Fruit fly (Drosophila melanogaster) whole organism, prepupa: Measurements from ENCODE around the gene eIF3l.

Experiments
- Blimp-1 ChIP-seq: fragments of 200-800 bp; sonication (Bioruptor generic); optimal IDR thresholded peaks from 3 replicates; lab custom pipeline; 2017; ENCODE audit warnings: missing biosample characterization, missing genetic modification characterization, mild to moderate bottlenecking, moderate library complexity, missing genetic modification reagents
- CG10631 ChIP-seq: fragments of 200-800 bp; sonication (Bioruptor generic); optimal IDR thresholded peaks from 2 replicates; lab custom pipeline; 2016; ENCODE audit warnings: missing biosample characterization, missing genetic modification characterization
- CG10669 ChIP-seq: fragments of 200-800 bp; sonication (Bioruptor generic); optimal IDR thresholded peaks from 3 replicates; lab custom pipeline; 2018; ENCODE audit warnings: missing biosample characterization, mild to moderate bottlenecking, missing genetic modification characterization, moderate library complexity
- CG11294 ChIP-seq: fragments of 200-800 bp; sonication (Bioruptor generic); IDR thresholded peaks from 2 replicates; pipeline ENCODE4 v1.3.6; 2022; ENCODE audit warnings: missing biosample characterization, missing genetic modification characterization
- CG11762 ChIP-seq: fragments of 200-800 bp; sonication (Bioruptor generic); optimal IDR thresholded peaks from 3 replicates; lab custom pipeline; 2016; ENCODE audit warnings: missing biosample characterization, missing genetic modification characterization; ENCODE audit not compliant: insufficient read depth
- CG15336 ChIP-seq: fragments of 200-800 bp; sonication (Bioruptor generic); IDR thresholded peaks from 2 replicates; pipeline ENCODE4 v1.3.6; 2022; ENCODE audit warnings: missing biosample characterization, missing genetic modification characterization
- CG1621 ChIP-seq: fragments of 200-800 bp; sonication (Bioruptor generic); optimal IDR thresholded peaks from 3 replicates; lab custom pipeline; 2018; ENCODE audit warnings: missing biosample characterization, mild to moderate bottlenecking, missing genetic modification characterization
- CG16779 ChIP-seq: fragments of 200-800 bp; sonication (Bioruptor generic); optimal IDR thresholded peaks from 3 replicates; lab custom pipeline; 2017; ENCODE audit warnings: missing biosample characterization, mild to moderate bottlenecking, missing genetic modification characterization
- CG3032 ChIP-seq: fragments of 200-800 bp; optimal IDR thresholded peaks from 2 replicates; lab custom pipeline; 2019; ENCODE audit warnings: missing biosample characterization, mild to moderate bottlenecking, missing genetic modification characterization, moderate library complexity
- CG32006 ChIP-seq: fragments of 200-800 bp; sonication (Bioruptor generic); optimal IDR thresholded peaks from 3 replicates; lab custom pipeline; 2017; ENCODE audit warnings: missing biosample characterization, mild to moderate bottlenecking, missing genetic modification characterization
- CG34406 ChIP-seq: fragments of 200-800 bp; sonication (Bioruptor generic); optimal IDR thresholded peaks from 3 replicates; lab custom pipeline; 2016; ENCODE audit warnings: missing biosample characterization, missing genetic modification characterization
- CG3919 ChIP-seq: fragments of 200-800 bp; sonication (Bioruptor generic); optimal IDR thresholded peaks from 3 replicates; lab custom pipeline; 2016; ENCODE audit warnings: missing biosample characterization, missing genetic modification characterization
- CG4318 ChIP-seq: fragments of 200-800 bp; sonication (Bioruptor generic); optimal IDR thresholded peaks from 3 replicates; lab custom pipeline; 2017; ENCODE audit warnings: missing biosample characterization, mild to moderate bottlenecking, missing genetic modification characterization
- CG6163 ChIP-seq: fragments of 200-800 bp; sonication (Bioruptor generic); IDR thresholded peaks from 3 replicates; pipeline ENCODE4 v1.3.6; 2022; ENCODE audit warnings: missing biosample characterization, missing genetic modification characterization
- CG6276 ChIP-seq: fragments of 200-800 bp; sonication (Bioruptor generic); optimal IDR thresholded peaks from 2 replicates; lab custom pipeline; 2017; ENCODE audit warnings: missing biosample characterization, mild to moderate bottlenecking, missing genetic modification characterization
- CG6792 ChIP-seq: fragments of 200-800 bp; sonication (Bioruptor generic); optimal IDR thresholded peaks from 3 replicates; lab custom pipeline; 2016; ENCODE audit warnings: missing biosample characterization, missing genetic modification characterization
- CG6854 ChIP-seq: fragments of 200-800 bp; sonication (Bioruptor generic); optimal IDR thresholded peaks from 2 replicates; lab custom pipeline; 2017; ENCODE audit warnings: missing biosample characterization, mild to moderate bottlenecking, missing genetic modification characterization
- CG7368 ChIP-seq: fragments of 200-800 bp; sonication (Bioruptor generic); optimal IDR thresholded peaks from 3 replicates; lab custom pipeline; 2016; ENCODE audit warnings: missing biosample characterization, missing genetic modification characterization
- CG8119 ChIP-seq: fragments of 200-800 bp; sonication (Bioruptor generic); IDR thresholded peaks from 3 replicates; pipeline ENCODE4 v1.3.6; 2022; ENCODE audit warnings: missing biosample characterization, missing genetic modification characterization
- CG8319 ChIP-seq: fragments of 200-800 bp; sonication (Bioruptor generic); optimal IDR thresholded peaks from 3 replicates; lab custom pipeline; 2016; ENCODE audit warnings: missing biosample characterization, missing genetic modification characterization
- CG8632 ChIP-seq: fragments of 200-800 bp; sonication (Bioruptor generic); optimal IDR thresholded peaks from 3 replicates; lab custom pipeline; 2016; ENCODE audit warnings: missing biosample characterization, missing genetic modification characterization
- CG9139 ChIP-seq: fragments of 200-800 bp; sonication (Bioruptor generic); optimal IDR thresholded peaks from 3 replicates; lab custom pipeline; 2017; ENCODE audit warnings: missing biosample characterization, mild to moderate bottlenecking, missing genetic modification characterization
- Eip75B ChIP-seq: fragments of 200-800 bp; sonication (Bioruptor generic); optimal IDR thresholded peaks from 3 replicates; lab custom pipeline; 2016; ENCODE audit warnings: missing biosample characterization, missing genetic modification characterization
- Eip78C ChIP-seq: fragments of 200-800 bp; sonication (Bioruptor generic); peaks from one replicate; lab custom pipeline; 2016; ENCODE audit warnings: missing biosample characterization, missing genetic modification characterization
- Eip93F ChIP-seq: fragments of 200-800 bp; sonication (Bioruptor generic); optimal IDR thresholded peaks from 2 replicates; lab custom pipeline; 2016; ENCODE audit warnings: missing biosample characterization, mild to moderate bottlenecking, missing genetic modification characterization
- Ets21C ChIP-seq: fragments of 200-800 bp; sonication (Bioruptor generic); optimal IDR thresholded peaks from 3 replicates; lab custom pipeline; 2016; ENCODE audit warnings: missing biosample characterization, missing genetic modification characterization
- Ets96B ChIP-seq: fragments of 200-800 bp; optimal IDR thresholded peaks from 2 replicates; lab custom pipeline; 2019; ENCODE audit warnings: missing biosample characterization, mild to moderate bottlenecking, missing genetic modification characterization, moderate library complexity
- Gug ChIP-seq: fragments of 200-800 bp; sonication (Bioruptor generic); IDR thresholded peaks from 2 replicates; pipeline ENCODE4 v1.3.6; 2022; ENCODE audit warnings: missing biosample characterization, missing genetic modification characterization
- Hr38 ChIP-seq: sonication (Bioruptor generic); optimal IDR thresholded peaks from 2 replicates; lab custom pipeline; 2016; ENCODE audit warnings: missing biosample characterization, missing genetic modification characterization
- Hr4 ChIP-seq: fragments of 200-800 bp; sonication (Bioruptor generic); optimal IDR thresholded peaks from 3 replicates; lab custom pipeline; 2016; ENCODE audit warnings: missing biosample characterization, missing genetic modification characterization
- Lpt ChIP-seq: fragments of 200-800 bp; sonication (Bioruptor generic); optimal IDR thresholded peaks from 3 replicates; lab custom pipeline; 2016; ENCODE audit warnings: missing biosample characterization, missing genetic modification characterization
- Met ChIP-seq: fragments of 200-800 bp; sonication (Bioruptor generic); optimal IDR thresholded peaks from 3 replicates; lab custom pipeline; 2016; ENCODE audit warnings: missing biosample characterization, missing genetic modification characterization
- Smox ChIP-seq: fragments of 200-800 bp; sonication (Bioruptor generic); optimal IDR thresholded peaks from 3 replicates; lab custom pipeline; 2016; ENCODE audit warnings: missing biosample characterization, missing genetic modification characterization
- Sox102F ChIP-seq: fragments of 200-800 bp; sonication (Bioruptor generic); optimal IDR thresholded peaks from 2 replicates; lab custom pipeline; 2016; ENCODE audit warnings: missing biosample characterization, mild to moderate bottlenecking, missing genetic modification characterization
- Sox14 ChIP-seq: fragments of 200-800 bp; sonication (Bioruptor generic); optimal IDR thresholded peaks from 3 replicates; lab custom pipeline; 2016; ENCODE audit warnings: missing biosample characterization, missing genetic modification characterization
- Sox15 ChIP-seq: fragments of 200-800 bp; sonication (Bioruptor generic); optimal IDR thresholded peaks from 3 replicates; lab custom pipeline; 2016; ENCODE audit warnings: missing biosample characterization, missing genetic modification characterization
- acj6 ChIP-seq: fragments of 200-800 bp; sonication (Bioruptor generic); optimal IDR thresholded peaks from 3 replicates; lab custom pipeline; 2016; ENCODE audit warnings: missing biosample characterization, missing genetic modification characterization
- cyc ChIP-seq: fragments of 200-800 bp; sonication (Bioruptor generic); optimal IDR thresholded peaks from 3 replicates; lab custom pipeline; 2016; ENCODE audit warnings: missing biosample characterization, missing genetic modification characterization
- dac ChIP-seq: fragments of 200-800 bp; sonication (Bioruptor generic); optimal IDR thresholded peaks from 2 replicates; lab custom pipeline; 2017; ENCODE audit warnings: missing biosample characterization, mild to moderate bottlenecking, missing genetic modification characterization
- dsx ChIP-seq: fragments of 200-800 bp; optimal IDR thresholded peaks from 3 replicates; lab custom pipeline; 2019; ENCODE audit warnings: missing biosample characterization, mild to moderate bottlenecking, missing genetic modification characterization, moderate library complexity; ENCODE audit not compliant: poor library complexity, severe bottlenecking
- eg ChIP-seq: fragments of 200-800 bp; sonication (Bioruptor generic); IDR thresholded peaks from 3 replicates; pipeline ENCODE4 v1.3.6; 2022; ENCODE audit warnings: missing biosample characterization, missing genetic modification characterization
- esn ChIP-seq: fragments of 200-800 bp; sonication (Bioruptor generic); optimal IDR thresholded peaks from 2 replicates; lab custom pipeline; 2016; ENCODE audit warnings: missing biosample characterization, mild to moderate bottlenecking, missing genetic modification characterization, moderate library complexity
- fd59A ChIP-seq: fragments of 200-800 bp; sonication (Bioruptor generic); optimal IDR thresholded peaks from 2 replicates; lab custom pipeline; 2017; ENCODE audit warnings: missing biosample characterization, mild to moderate bottlenecking, missing genetic modification characterization, missing genetic modification reagents
- fd85E ChIP-seq: fragments of 200-800 bp; sonication (Bioruptor generic); optimal IDR thresholded peaks from 3 replicates; lab custom pipeline; 2016; ENCODE audit warnings: missing biosample characterization, missing genetic modification characterization
- lz ChIP-seq: fragments of 200-800 bp; sonication (Bioruptor generic); optimal IDR thresholded peaks from 3 replicates; lab custom pipeline; 2016; ENCODE audit warnings: missing biosample characterization, missing genetic modification characterization
- net ChIP-seq: fragments of 200-800 bp; sonication (Bioruptor generic); optimal IDR thresholded peaks from 3 replicates; lab custom pipeline; 2016; ENCODE audit warnings: missing biosample characterization, missing genetic modification characterization
- pdm3 ChIP-seq: fragments of 200-800 bp; sonication (Bioruptor generic); optimal IDR thresholded peaks from 3 replicates; lab custom pipeline; 2016; ENCODE audit warnings: missing biosample characterization, missing genetic modification characterization
- spab ChIP-seq: fragments of 200-800 bp; sonication (Bioruptor generic); optimal IDR thresholded peaks from 2 replicates; lab custom pipeline; 2017; ENCODE audit warnings: missing biosample characterization, mild to moderate bottlenecking, missing genetic modification characterization, missing genetic modification reagents
- ss ChIP-seq, 2 experiments: fragments of 200-800 bp; sonication (Bioruptor generic); optimal IDR thresholded peaks; 2 replicates in 1 of 2; 3 replicates in 1 of 2; lab custom pipeline; 2017 to 2018; ENCODE audit warnings: mild to moderate bottlenecking in 2 of 2, missing biosample characterization in 2 of 2, missing genetic modification characterization in 2 of 2, moderate library complexity in 1 of 2
- svp ChIP-seq: fragments of 200-800 bp; sonication (Bioruptor generic); peaks from one replicate; lab custom pipeline; 2016; ENCODE audit warnings: missing biosample characterization, missing genetic modification characterization
- topi ChIP-seq: fragments of 200-800 bp; sonication (Bioruptor generic); optimal IDR thresholded peaks from 3 replicates; lab custom pipeline; 2016; ENCODE audit warnings: missing biosample characterization, missing genetic modification characterization
- vri ChIP-seq: fragments of 200-800 bp; sonication (Bioruptor generic); optimal IDR thresholded peaks from 3 replicates; lab custom pipeline; 2016; ENCODE audit warnings: missing biosample characterization, mild to moderate bottlenecking, missing genetic modification characterization

eIF3l gene

dm6 chr3L:12139232-12139698 is 6.6 kb downstream of the eIF3l start:
- no peak for TF ChIP-seq Blimp-1 (GFP tag; lab: Kevin White, UChicago)
- TF ChIP-seq vri, result no peak
- peak; percentile 41; the same call in 1 of the 3 replicates for TF ChIP-seq CG8119 (GFP tag; lab: Robert Waterston, UW)
- TF ChIP-seq Eip75B (GFP tag; lab: Kevin White, UChicago), result peak; percentile 84
- no peak for TF ChIP-seq net (GFP tag; lab: Kevin White, UChicago)
- TF ChIP-seq dsx (GFP tag; lab: Kevin White, UChicago), result no peak
- peak; percentile 80 for TF ChIP-seq CG6792
- no peak for TF ChIP-seq Hr38 (GFP tag; lab: Kevin White, UChicago)
- peak; percentile 62; the same call in 2 of the 3 replicates for TF ChIP-seq CG6163 (GFP tag; lab: Robert Waterston, UW)
- no peak for TF ChIP-seq CG8319
- peak; percentile 71 for TF ChIP-seq CG11762 (GFP tag; lab: Kevin White, UChicago)
- peak; percentile 62; the same call in 1 of the 3 replicates for TF ChIP-seq eg (GFP tag; lab: Robert Waterston, UW)
- TF ChIP-seq svp (GFP tag; lab: Kevin White, UChicago), result no peak
- peak; percentile 5 to 27 for TF ChIP-seq ss (GFP tag; optimal IDR thresholded peaks at IDR 0.05; lab: Kevin White, UChicago)
- TF ChIP-seq CG16779, result peak; percentile 27
- no peak for TF ChIP-seq CG9139
- TF ChIP-seq CG34406 (GFP tag; lab: Kevin White, UChicago), result peak; percentile 67
- TF ChIP-seq CG11294, result 0 out of 2 replicates have a peak, but pooled peaks have one; percentile 28
- TF ChIP-seq CG6276 (GFP tag; lab: Kevin White, UChicago), result no peak
- no peak for TF ChIP-seq CG32006
- no peak for TF ChIP-seq CG4318 (GFP tag; lab: Kevin White, UChicago)
- TF ChIP-seq CG3919 (GFP tag; lab: Kevin White, UChicago), result no peak
- TF ChIP-seq Smox (GFP tag; lab: Kevin White, UChicago), result peak; percentile 75
- TF ChIP-seq CG15336 (GFP tag; lab: Robert Waterston, UW), result peak; percentile 39; the same call in 1 of the 2 replicates
- peak; percentile 78 for TF ChIP-seq Ets21C (GFP tag; lab: Kevin White, UChicago)
- TF ChIP-seq Lpt (GFP tag; lab: Kevin White, UChicago), result peak; percentile 60
- no peak for TF ChIP-seq pdm3 (GFP tag; lab: Kevin White, UChicago)
- TF ChIP-seq esn, result peak; percentile 84
- peak; percentile 34 for TF ChIP-seq fd59A (GFP tag; lab: Kevin White, UChicago)
- peak; percentile 73 for TF ChIP-seq CG8632
- peak; percentile 0 for TF ChIP-seq fd85E (GFP tag; lab: Kevin White, UChicago)
- peak; percentile 74 for TF ChIP-seq cyc (GFP tag; lab: Kevin White, UChicago)
- peak; percentile 79 for TF ChIP-seq Hr4 (GFP tag; lab: Kevin White, UChicago)
- peak; percentile 70 for TF ChIP-seq acj6
- TF ChIP-seq Eip78C, result peak; percentile 94
- no peak for TF ChIP-seq CG10669
- no peak for TF ChIP-seq Sox102F (GFP tag; lab: Kevin White, UChicago)
- TF ChIP-seq dac (GFP tag; lab: Kevin White, UChicago), result peak; percentile 20
- peak; percentile 11 for TF ChIP-seq Eip93F (GFP tag; lab: Kevin White, UChicago)
- TF ChIP-seq Sox15 (GFP tag; lab: Kevin White, UChicago), result peak; percentile 55
- TF ChIP-seq CG10631 (GFP tag; lab: Kevin White, UChicago), result peak; percentile 75
- TF ChIP-seq lz (GFP tag; lab: Kevin White, UChicago), result peak; percentile 84
- TF ChIP-seq spab, result peak; percentile 50
- TF ChIP-seq CG6854 (GFP tag; lab: Kevin White, UChicago), result no peak
- TF ChIP-seq CG1621 (tag; lab: Kevin White, UChicago), result peak; percentile 6
- peak; percentile 81 for TF ChIP-seq Sox14 (GFP tag; lab: Kevin White, UChicago)
- TF ChIP-seq topi (GFP tag; lab: Kevin White, UChicago), result peak; percentile 79
- TF ChIP-seq Met (GFP tag; lab: Kevin White, UChicago), result no peak
- TF ChIP-seq Ets96B, result peak; percentile 43
- TF ChIP-seq CG3032 (tag; lab: Kevin White, UChicago), result peak; percentile 40
- TF ChIP-seq Gug (GFP tag; lab: Robert Waterston, UW), result 0 out of 2 replicates have a peak, but pooled peaks have one; percentile 20
- TF ChIP-seq CG7368 (GFP tag; lab: Kevin White, UChicago), result peak; percentile 63
